Fruit fly (Drosophila melanogaster): ENCODE data around the gene Elo68beta.

Gene Elo68beta

DNA sequence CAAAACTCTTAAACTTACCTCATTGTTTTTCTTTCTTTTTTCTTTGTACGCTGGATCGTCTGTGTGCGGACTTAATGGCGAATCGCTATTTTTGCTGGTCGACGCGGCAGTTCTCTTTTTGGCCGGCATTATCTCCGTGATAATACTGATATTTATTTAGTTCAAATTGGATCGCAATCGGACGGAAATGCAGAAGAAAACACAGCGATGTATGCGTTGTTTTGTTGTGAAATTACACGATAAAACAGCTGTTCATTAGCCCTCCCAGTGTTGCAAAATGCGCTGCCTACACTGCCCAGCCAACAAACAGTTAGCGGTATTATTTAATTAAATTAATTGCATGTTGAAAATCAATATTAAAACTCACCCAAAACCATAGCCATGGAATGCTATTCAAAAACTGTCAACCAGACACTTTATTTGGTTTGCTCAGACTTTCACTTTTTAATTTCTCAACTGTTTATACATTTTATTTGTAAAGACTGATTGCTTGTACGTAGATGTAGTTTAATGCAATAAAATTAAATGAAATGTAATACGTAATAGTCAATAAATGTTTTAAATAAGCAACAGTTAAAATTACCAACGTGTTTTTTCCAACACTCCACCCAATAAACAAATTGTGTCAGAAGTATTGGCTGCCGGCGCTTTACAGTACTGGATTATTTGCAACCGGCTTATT, 3.4 kb downstream of the Elo68beta start, which contains the start of the genes Irbp18 and APP-BP1 (continued):
- TF ChIP-seq CG11247 (GFP tag; IDR thresholded peaks at IDR 0.05) (peak; percentile 88), Elba2 (GFP tag; optimal IDR thresholded peaks at IDR 0.05) (peak; percentile 97), CG12071 (GFP tag; optimal IDR thresholded peaks at IDR 0.05) (peak; percentile 83), ERR (GFP tag; optimal IDR thresholded peaks at IDR 0.05) (peak; percentile 88), D (optimal IDR thresholded peaks at IDR 0.05) (no peak), D (GFP tag; optimal IDR thresholded peaks at IDR 0.05) (peak; percentile 92), kni (GFP tag; optimal IDR thresholded peaks at IDR 0.05) (peak; percentile 78), Dref (GFP tag; IDR thresholded peaks at IDR 0.05) (no peak), org-1 (GFP tag; optimal IDR thresholded peaks at IDR 0.05) (peak; percentile 91), cato (GFP tag; optimal IDR thresholded peaks at IDR 0.05; ENCODE audit: borderline replicate concordance) (peak; percentile 91), CG34422 (GFP tag; IDR thresholded peaks at IDR 0.05) (peak; percentile 87), crp (GFP tag; optimal IDR thresholded peaks at IDR 0.05) (peak; percentile 92 to 95), CG30020 (tag; optimal IDR thresholded peaks at IDR 0.05) (peak; percentile 79), CG10321 (GFP tag; IDR thresholded peaks at IDR 0.05) (peak; percentile 39; the same call in 1 of the 2 replicates), CG10979 (tag; optimal IDR thresholded peaks at IDR 0.05) (peak; percentile 90), H15 (GFP tag; IDR thresholded peaks at IDR 0.05) (peak; percentile 85), psq (GFP tag; optimal IDR thresholded peaks at IDR 0.05) (peak; percentile 86), emc (GFP tag; optimal IDR thresholded peaks at IDR 0.05) (peak; percentile 85), CG15479 (GFP tag; optimal IDR thresholded peaks at IDR 0.05) (peak; percentile 73), CG6175 (GFP tag; IDR thresholded peaks at IDR 0.05) (peak; percentile 61; the same call in 1 of the 3 replicates), sna (GFP tag; IDR thresholded peaks at IDR 0.05; ENCODE audit: partially characterized antibody) (no peak), otp (GFP tag; IDR thresholded peaks at IDR 0.05) (peak; percentile 80; the same call in 2 of the 3 replicates), CG2678 (tag; optimal IDR thresholded peaks at IDR 0.05) (peak; percentile 95), CG4820 (GFP tag; optimal IDR thresholded peaks at IDR 0.05) (peak; percentile 93), CG17912 (GFP tag; optimal IDR thresholded peaks at IDR 0.05) (peak; percentile 47), Xrp1 (GFP tag; IDR thresholded peaks at IDR 0.05) (peak; percentile 93), schlank (tag; optimal IDR thresholded peaks at IDR 0.05) (peak; percentile 90), CG17802 (tag; optimal IDR thresholded peaks at IDR 0.05) (peak; percentile 71), ems (GFP tag; optimal IDR thresholded peaks at IDR 0.05) (peak; percentile 96), CG17568 (GFP tag; optimal IDR thresholded peaks at IDR 0.05) (peak; percentile 87), lbe (GFP tag; optimal IDR thresholded peaks at IDR 0.05) (peak; percentile 92), CG12942 (GFP tag; optimal IDR thresholded peaks at IDR 0.05) (peak; percentile 90), CG2202 (tag; optimal IDR thresholded peaks at IDR 0.05) (peak; percentile 83), seq (GFP tag; IDR thresholded peaks at IDR 0.05) (peak; percentile 87), Sry-δ (GFP tag; optimal IDR thresholded peaks at IDR 0.05) (peak; percentile 60), CTCF (GFP tag; optimal IDR thresholded peaks at IDR 0.05) (peak; percentile 50), pzg (GFP tag; optimal IDR thresholded peaks at IDR 0.05) (peak; percentile 53), toy (GFP tag; IDR thresholded peaks at IDR 0.05) (peak; percentile 54; the same call in 1 of the 2 replicates), ssp (GFP tag; IDR thresholded peaks at IDR 0.05) (peak; percentile 66), Rx (GFP tag; IDR thresholded peaks at IDR 0.05) (peak; percentile 83), CG6765 (GFP tag; optimal IDR thresholded peaks at IDR 0.05) (peak; percentile 88), CG8388 (GFP tag; optimal IDR thresholded peaks at IDR 0.05) (peak; percentile 91), NC2α (GFP tag; optimal IDR thresholded peaks at IDR 0.05) (peak; percentile 84), fd102C (GFP tag; optimal IDR thresholded peaks at IDR 0.05) (peak; percentile 76), h (optimal IDR thresholded peaks at IDR 0.05) (no peak), sd (tag; optimal IDR thresholded peaks at IDR 0.05) (no peak), pnt (GFP tag; optimal IDR thresholded peaks at IDR 0.05) (peak; percentile 89), ash1 (GFP tag; optimal IDR thresholded peaks at IDR 0.05) (peak; percentile 11), CG6272 (GFP tag; IDR thresholded peaks at IDR 0.05) (peak; percentile 92), disco-r (GFP tag; optimal IDR thresholded peaks at IDR 0.05) (peak; percentile 93), sob (GFP tag; IDR thresholded peaks at IDR 0.05) (peak; percentile 92)
